Fruit fly (Drosophila melanogaster) whole organism, embryonic: ENCODE measurements around the gene CG15506.

Experiments
- Atf3 ChIP-seq: fragments of 200-800 bp; sonication (Bioruptor generic); optimal IDR thresholded peaks from 3 replicates; lab custom pipeline; 2016; ENCODE audit warnings: missing biosample characterization, missing genetic modification characterization
- Blimp-1 ChIP-seq: fragments of 200-800 bp; sonication (Bioruptor generic); optimal IDR thresholded peaks from 3 replicates; lab custom pipeline; 2018; ENCODE audit warnings: missing biosample characterization, missing genetic modification characterization, mild to moderate bottlenecking, moderate library complexity, missing genetic modification reagents
- CG10267 ChIP-seq: fragments of 200-800 bp; sonication (Bioruptor generic); optimal IDR thresholded peaks from 2 replicates; lab custom pipeline; 2018; ENCODE audit warnings: missing biosample characterization, mild to moderate bottlenecking, missing genetic modification characterization, moderate library complexity
- CG10274 ChIP-seq: fragments of 200-800 bp; sonication (Bioruptor generic); optimal IDR thresholded peaks from 3 replicates; lab custom pipeline; 2017; ENCODE audit warnings: missing biosample characterization, mild to moderate bottlenecking, missing genetic modification characterization
- CG10959 ChIP-seq: fragments of 200-800 bp; sonication (Bioruptor generic); IDR thresholded peaks from 2 replicates; pipeline ENCODE4 v1.3.6; 2022; ENCODE audit warnings: missing biosample characterization, missing genetic modification characterization
- CG11723 ChIP-seq: fragments of 200-800 bp; sonication (Bioruptor generic); optimal IDR thresholded peaks from 2 replicates; lab custom pipeline; 2017; ENCODE audit warnings: missing biosample characterization, mild to moderate bottlenecking, missing genetic modification characterization
- CG12942 ChIP-seq: fragments of 200-800 bp; sonication (Bioruptor generic); optimal IDR thresholded peaks from 3 replicates; lab custom pipeline; 2016; ENCODE audit warnings: missing biosample characterization, missing genetic modification characterization
- CG14050 ChIP-seq: fragments of 200-800 bp; sonication (Bioruptor generic); IDR thresholded peaks from 3 replicates; pipeline ENCODE4 v1.3.6; 2022; ENCODE audit warnings: missing biosample characterization, missing genetic modification characterization
- CG14710 ChIP-seq: fragments of 200-800 bp; sonication (Bioruptor generic); optimal IDR thresholded peaks from 3 replicates; lab custom pipeline; 2019; ENCODE audit warnings: missing biosample characterization, mild to moderate bottlenecking, missing genetic modification characterization, moderate library complexity
- CG15269 ChIP-seq: fragments of 200-800 bp; sonication (Bioruptor generic); optimal IDR thresholded peaks from 2 replicates; lab custom pipeline; 2018; ENCODE audit warnings: missing biosample characterization, mild to moderate bottlenecking, missing genetic modification characterization, moderate library complexity
- CG17186 ChIP-seq: fragments of 200-800 bp; sonication (Bioruptor generic); optimal IDR thresholded peaks from 3 replicates; lab custom pipeline; 2017; ENCODE audit warnings: missing biosample characterization, missing genetic modification reagents, missing genetic modification characterization
- CG17829 ChIP-seq: fragments of 200-800 bp; optimal IDR thresholded peaks from 2 replicates; lab custom pipeline; 2019; ENCODE audit warnings: missing biosample characterization, mild to moderate bottlenecking, missing genetic modification characterization, moderate library complexity
- CG2120 ChIP-seq: fragments of 200-800 bp; sonication (Bioruptor generic); optimal IDR thresholded peaks from 3 replicates; lab custom pipeline; 2016; ENCODE audit warnings: missing biosample characterization, missing genetic modification characterization
- CG31388 ChIP-seq: fragments of 200-800 bp; sonication (Bioruptor generic); optimal IDR thresholded peaks from 2 replicates; lab custom pipeline; 2016; ENCODE audit warnings: missing biosample characterization, missing genetic modification characterization
- CG32772 ChIP-seq: fragments of 200-800 bp; sonication (Bioruptor generic); IDR thresholded peaks from 2 replicates; pipeline ENCODE4 v1.3.6; 2022; ENCODE audit warnings: missing biosample characterization, missing genetic modification characterization
- CG4360 ChIP-seq: fragments of 200-800 bp; sonication (Bioruptor generic); IDR thresholded peaks from 2 replicates; pipeline ENCODE4 v1.3.6; 2022; ENCODE audit warnings: missing biosample characterization, missing genetic modification characterization
- CG4730 ChIP-seq: fragments of 200-800 bp; sonication (Bioruptor generic); IDR thresholded peaks from 2 replicates; pipeline ENCODE4 v1.3.6; 2022; ENCODE audit warnings: missing biosample characterization, missing genetic modification characterization
- CG4820 ChIP-seq: fragments of 200-800 bp; sonication (Bioruptor generic); optimal IDR thresholded peaks from 3 replicates; lab custom pipeline; 2016; ENCODE audit warnings: missing biosample characterization, missing genetic modification characterization
- CG5180 ChIP-seq: fragments of 200-800 bp; sonication (Bioruptor generic); optimal IDR thresholded peaks from 3 replicates; lab custom pipeline; 2017; ENCODE audit warnings: missing biosample characterization, missing genetic modification characterization, mild to moderate bottlenecking, moderate library complexity, missing genetic modification reagents
- CG6689 ChIP-seq: fragments of 200-800 bp; sonication (Bioruptor generic); IDR thresholded peaks from 2 replicates; pipeline ENCODE4 v1.3.6; 2022; ENCODE audit warnings: missing biosample characterization, missing genetic modification characterization
- CG6791 ChIP-seq: fragments of 200-800 bp; sonication (Bioruptor generic); IDR thresholded peaks from 3 replicates; pipeline ENCODE4 v1.3.6; 2022; ENCODE audit warnings: missing biosample characterization, missing genetic modification characterization; ENCODE audit not compliant: partially characterized antibody
- CG7556 ChIP-seq: fragments of 200-800 bp; sonication (Bioruptor generic); optimal IDR thresholded peaks from 2 replicates; lab custom pipeline; 2017; ENCODE audit warnings: missing biosample characterization, mild to moderate bottlenecking, missing genetic modification characterization
- CG8359 ChIP-seq: fragments of 200-800 bp; sonication (Bioruptor generic); optimal IDR thresholded peaks from 2 replicates; lab custom pipeline; 2017; ENCODE audit warnings: missing biosample characterization, mild to moderate bottlenecking, missing genetic modification characterization, borderline replicate concordance
- CG8765 ChIP-seq: fragments of 200-800 bp; sonication (Bioruptor generic); IDR thresholded peaks from 2 replicates; pipeline ENCODE4 v1.3.6; 2022; ENCODE audit warnings: missing biosample characterization, missing genetic modification characterization
- Dll ChIP-seq: fragments of 200-800 bp; sonication (Bioruptor generic); IDR thresholded peaks from 4 replicates; pipeline ENCODE4 v1.3.6; 2022; ENCODE audit warnings: missing biosample characterization, missing genetic modification characterization; ENCODE audit not compliant: partially characterized antibody
- Elba2 ChIP-seq: fragments of 200-800 bp; sonication (Bioruptor generic); optimal IDR thresholded peaks from 3 replicates; lab custom pipeline; 2016; ENCODE audit warnings: missing biosample characterization, missing genetic modification characterization
- Ets97D ChIP-seq: fragments of 200-800 bp; sonication (Bioruptor generic); optimal IDR thresholded peaks from 3 replicates; lab custom pipeline; 2016; ENCODE audit warnings: missing biosample characterization, missing genetic modification characterization
- GATAe ChIP-seq: fragments of 200-800 bp; sonication (Bioruptor generic); conservative IDR thresholded peaks from 2 replicates; pipeline ENCODE4 v1.3.6; 2022; ENCODE audit warnings: missing biosample characterization, missing genetic modification characterization
- H15 ChIP-seq: fragments of 200-800 bp; sonication (Bioruptor generic); IDR thresholded peaks from 3 replicates; pipeline ENCODE4 v1.3.6; 2022; ENCODE audit warnings: missing biosample characterization, missing genetic modification characterization
- H2.0 ChIP-seq: fragments of 200-800 bp; sonication (Bioruptor generic); IDR thresholded peaks from 2 replicates; pipeline ENCODE4 v1.3.6; 2022; ENCODE audit warnings: missing biosample characterization, missing genetic modification characterization
- Nf-YB ChIP-seq: fragments of 200-800 bp; sonication (Bioruptor generic); optimal IDR thresholded peaks from 3 replicates; lab custom pipeline; 2019; ENCODE audit warnings: missing biosample characterization, mild to moderate bottlenecking, missing genetic modification characterization, moderate library complexity
- Nf-YC ChIP-seq: fragments of 200-800 bp; optimal IDR thresholded peaks from 3 replicates; lab custom pipeline; 2019; ENCODE audit warnings: missing biosample characterization, mild to moderate bottlenecking, missing genetic modification characterization, moderate library complexity
- Ssrp ChIP-seq: fragments of 200-800 bp; sonication (Bioruptor generic); optimal IDR thresholded peaks from 2 replicates; lab custom pipeline; 2018; ENCODE audit warnings: missing biosample characterization, mild to moderate bottlenecking, missing genetic modification characterization, moderate library complexity
- Xrp1 ChIP-seq: fragments of 200-800 bp; sonication (Bioruptor generic); IDR thresholded peaks from 2 replicates; pipeline ENCODE4 v1.3.6; 2022; ENCODE audit warnings: missing biosample characterization, missing genetic modification characterization
- bsh ChIP-seq, 2 experiments: fragments of 200-800 bp; sonication (Bioruptor generic); optimal IDR thresholded peaks; 2 replicates each; lab custom pipeline; 2017 to 2018; ENCODE audit warnings: mild to moderate bottlenecking in 2 of 2, missing biosample characterization in 2 of 2, missing genetic modification characterization in 2 of 2, moderate library complexity in 1 of 2
- chn ChIP-seq: fragments of 200-800 bp; sonication (Bioruptor generic); optimal IDR thresholded peaks from 2 replicates; lab custom pipeline; 2016; ENCODE audit warnings: missing biosample characterization, missing genetic modification characterization
- fd102C ChIP-seq: fragments of 200-800 bp; sonication (Bioruptor generic); optimal IDR thresholded peaks from 2 replicates; lab custom pipeline; 2018; ENCODE audit warnings: missing biosample characterization, mild to moderate bottlenecking, missing genetic modification characterization, moderate library complexity
- grau ChIP-seq: fragments of 200-800 bp; optimal IDR thresholded peaks from 3 replicates; lab custom pipeline; 2019; ENCODE audit warnings: missing biosample characterization, mild to moderate bottlenecking, missing genetic modification characterization, moderate library complexity
- lilli ChIP-seq: fragments of 200-800 bp; sonication (Bioruptor generic); optimal IDR thresholded peaks from 3 replicates; lab custom pipeline; 2016; ENCODE audit warnings: missing biosample characterization, missing genetic modification characterization
- phol ChIP-seq: fragments of 200-800 bp; sonication (Bioruptor generic); optimal IDR thresholded peaks from 3 replicates; lab custom pipeline; 2018; ENCODE audit warnings: missing biosample characterization, mild to moderate bottlenecking, missing genetic modification characterization, moderate library complexity
- pnt ChIP-seq: fragments of 200-800 bp; sonication (Bioruptor generic); optimal IDR thresholded peaks from 3 replicates; lab custom pipeline; 2016; ENCODE audit warnings: missing biosample characterization, missing genetic modification characterization
- sens ChIP-seq: fragments of 200-800 bp; sonication (Bioruptor generic); peaks from one replicate; lab custom pipeline; 2016; ENCODE audit warnings: missing biosample characterization, missing genetic modification characterization
- stwl ChIP-seq: fragments of 200-800 bp; sonication (Bioruptor generic); optimal IDR thresholded peaks from 3 replicates; lab custom pipeline; 2018; ENCODE audit warnings: missing biosample characterization, mild to moderate bottlenecking, missing genetic modification characterization, moderate library complexity
- unc-4 ChIP-seq: fragments of 200-800 bp; sonication (Bioruptor generic); IDR thresholded peaks from 2 replicates; pipeline ENCODE4 v1.3.6; 2022; ENCODE audit warnings: missing biosample characterization, missing genetic modification characterization; ENCODE audit not compliant: partially characterized antibody
- zf30C ChIP-seq: fragments of 200-800 bp; sonication (Bioruptor generic); optimal IDR thresholded peaks from 3 replicates; lab custom pipeline; 2018; ENCODE audit warnings: missing biosample characterization, mild to moderate bottlenecking, missing genetic modification characterization
- zfh1 ChIP-seq: fragments of 200-800 bp; sonication (Bioruptor generic); IDR thresholded peaks from 3 replicates; pipeline ENCODE4 v1.3.6; 2022; ENCODE audit warnings: missing biosample characterization, missing genetic modification characterization

Gene CG15506

DNA sequence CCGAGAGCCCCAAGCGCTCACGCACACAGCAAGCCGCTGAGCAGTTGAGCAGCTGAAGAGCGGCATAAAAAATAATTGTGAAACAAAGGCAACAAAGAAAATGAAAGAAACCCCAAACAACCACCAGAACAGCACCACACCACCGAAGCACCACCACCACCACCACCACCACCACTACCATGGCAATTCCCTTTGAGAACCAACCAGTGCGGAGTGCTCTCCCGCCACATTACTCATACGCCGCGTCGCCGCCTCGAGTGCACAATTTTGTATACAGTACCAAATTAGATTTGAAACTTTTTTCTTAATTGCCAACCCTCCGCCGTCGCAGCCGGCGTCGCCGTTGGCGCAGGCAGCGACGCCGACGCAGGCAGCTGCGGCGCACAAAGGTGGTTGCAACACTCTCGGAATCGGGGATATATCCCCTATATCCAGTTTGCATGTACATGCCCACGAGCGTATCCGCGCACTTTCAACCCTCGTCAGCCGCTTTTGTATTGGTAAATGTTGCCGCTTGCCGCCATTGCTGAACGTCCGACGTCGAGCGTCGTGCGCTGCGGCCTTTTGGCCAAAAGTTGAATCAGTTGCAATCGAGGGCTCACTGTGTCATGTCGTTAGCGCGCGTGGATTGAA, 26.3 kb upstream of the CG15506 start, which contains the start of gene dmrt99B (continued):
- TF ChIP-seq grau (tag; lab: Kevin White, UChicago) (peak; percentile 6), CG6791 (GFP tag; lab: Robert Waterston, UW) (0 out of 3 replicates have a peak, but pooled peaks have one; percentile 6), Nf-YC (tag; lab: Kevin White, UChicago) (peak; percentile 96), Dll (peak; percentile 38; the same call in 1 of the 4 replicates)

DNA sequence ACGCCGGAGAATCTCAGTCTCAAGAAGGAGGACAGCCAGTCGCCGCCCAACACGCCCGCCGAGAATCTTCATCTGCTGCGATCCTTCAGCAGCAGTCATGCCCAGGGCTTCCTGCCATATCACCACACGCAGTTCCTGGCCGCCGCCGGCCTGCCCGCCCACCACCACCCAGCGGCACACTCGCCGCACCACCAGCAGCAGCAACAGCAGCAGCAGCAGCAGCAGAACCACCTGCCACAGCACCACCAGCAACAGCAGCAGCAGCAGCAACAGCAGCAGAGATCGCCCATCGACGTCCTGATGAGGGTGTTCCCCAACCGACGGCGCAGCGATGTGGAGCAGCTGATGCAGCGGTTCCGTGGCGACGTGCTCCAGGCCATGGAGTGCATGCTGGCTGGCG, 22.7 kb upstream of the CG15506 start:
- TF ChIP-seq CG5180 (no peak), chn (GFP tag; lab: Kevin White, UChicago) (no peak), CG14710 (tag; lab: Kevin White, UChicago) (no peak), CG14050 (GFP tag; lab: Robert Waterston, UW) (no peak), CG10274 (GFP tag; lab: Kevin White, UChicago) (no peak), stwl (no peak), GATAe (GFP tag; lab: Robert Waterston, UW) (no peak), H2.0 (GFP tag; lab: Robert Waterston, UW) (no peak)
- TF ChIP-seq, all 482 proteins: peak for 0

DNA sequence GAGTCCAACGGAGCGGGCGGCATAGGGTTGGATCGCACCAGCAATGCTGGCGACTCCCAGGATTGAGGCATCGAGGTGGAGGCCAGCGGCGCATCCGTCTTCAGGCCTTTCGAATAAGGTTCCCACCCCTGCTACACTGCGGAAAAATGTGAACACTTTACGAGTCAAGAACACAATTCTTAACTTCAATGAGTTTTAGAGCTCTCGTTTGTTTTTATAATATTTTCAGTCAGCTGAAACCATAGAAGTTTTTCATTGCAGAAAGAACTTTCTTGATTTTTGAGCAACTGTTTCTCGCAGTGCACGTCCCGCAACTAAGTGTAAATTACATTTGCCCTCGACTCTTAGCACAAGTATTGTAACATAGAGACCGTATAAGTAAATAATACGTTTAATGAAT, 22.1 kb upstream of the CG15506 start:
- peak; percentile 37 for TF ChIP-seq CG17829
- TF ChIP-seq CG2120 (GFP tag; lab: Kevin White, UChicago) = no peak
- peak; percentile 17 for TF ChIP-seq Nf-YB
- TF ChIP-seq CG17186 (GFP tag; lab: Kevin White, UChicago) = no peak
- TF ChIP-seq Elba2 (GFP tag; lab: Kevin White, UChicago) = peak; percentile 40
- 0 out of 2 replicates have a peak, but pooled peaks have one; percentile 20 for TF ChIP-seq CG6689 (GFP tag; lab: Robert Waterston, UW)
- TF ChIP-seq zfh1 (GFP tag; lab: Robert Waterston, UW) = peak; percentile 77
- peak; percentile 9 for TF ChIP-seq zf30C (GFP tag; lab: Kevin White, UChicago)
- no peak for TF ChIP-seq CG11723 (GFP tag; lab: Kevin White, UChicago)
- TF ChIP-seq H15 (GFP tag; lab: Robert Waterston, UW) = no peak
- peak; percentile 28 for TF ChIP-seq fd102C
- TF ChIP-seq CG15269 (tag; lab: Kevin White, UChicago) = no peak
- TF ChIP-seq phol (tag; lab: Kevin White, UChicago) = peak; percentile 48
- no peak for TF ChIP-seq CG12942 (GFP tag; lab: Kevin White, UChicago)
- TF ChIP-seq Blimp-1 (GFP tag; lab: Kevin White, UChicago) = peak; percentile 17
- TF ChIP-seq Ets97D (GFP tag; lab: Kevin White, UChicago) = no peak
- TF ChIP-seq unc-4 (GFP tag; lab: Robert Waterston, UW) = no peak
- peak in 1 of 2 experiments; percentile 32 for TF ChIP-seq bsh (GFP tag; optimal IDR thresholded peaks at IDR 0.05; lab: Kevin White, UChicago)
- peak; percentile 10 for TF ChIP-seq Atf3 (GFP tag; lab: Kevin White, UChicago)
- TF ChIP-seq CG32772 (GFP tag; lab: Robert Waterston, UW) = 0 out of 2 replicates have a peak, but pooled peaks have one; percentile 25
- TF ChIP-seq CG10267 (tag; lab: Kevin White, UChicago) = peak; percentile 42
- peak; percentile 42 for TF ChIP-seq Ssrp
- TF ChIP-seq sens = peak; percentile 89
- no peak for TF ChIP-seq lilli (GFP tag; lab: Kevin White, UChicago)
- peak; percentile 61; the same call in 1 of the 2 replicates for TF ChIP-seq CG8765
- peak; percentile 60; the same call in 1 of the 2 replicates for TF ChIP-seq Xrp1 (GFP tag; lab: Robert Waterston, UW)
- no peak for TF ChIP-seq CG4730 (GFP tag; lab: Robert Waterston, UW)
- no peak for TF ChIP-seq CG31388
- no peak for TF ChIP-seq CG7556 (GFP tag; lab: Kevin White, UChicago)
- no peak; the same call in 1 of the 2 replicates for TF ChIP-seq CG10959 (GFP tag; lab: Robert Waterston, UW)
- no peak for TF ChIP-seq CG8359
- peak; percentile 29 for TF ChIP-seq pnt
- peak; percentile 6 for TF ChIP-seq chn (GFP tag; lab: Kevin White, UChicago)
- 0 out of 2 replicates have a peak, but pooled peaks have one; percentile 15 for TF ChIP-seq CG4360 (GFP tag; lab: Robert Waterston, UW)
- TF ChIP-seq CG4820 (GFP tag; lab: Kevin White, UChicago) = peak; percentile 30
